Fruit fly (Drosophila melanogaster): ENCODE data around the gene Sdhaf3.
A peak's percentile ranks its signal among the peaks of the same experiment; 100 is the strongest.

The Sdhaf3 gene

dm6 chr3R:16453597-16453996, 28.7 kb downstream of the Sdhaf3 start, which contains the start of gene Pak3:
Pak3 (minus strand) TSS chr3R:16453821.
- TF ChIP-seq CG8478 (optimal IDR thresholded peaks at IDR 0.05) (no peak), CTCF (optimal IDR thresholded peaks at IDR 0.05) (peak in 1 of 2 experiments; percentile 24)

DNA sequence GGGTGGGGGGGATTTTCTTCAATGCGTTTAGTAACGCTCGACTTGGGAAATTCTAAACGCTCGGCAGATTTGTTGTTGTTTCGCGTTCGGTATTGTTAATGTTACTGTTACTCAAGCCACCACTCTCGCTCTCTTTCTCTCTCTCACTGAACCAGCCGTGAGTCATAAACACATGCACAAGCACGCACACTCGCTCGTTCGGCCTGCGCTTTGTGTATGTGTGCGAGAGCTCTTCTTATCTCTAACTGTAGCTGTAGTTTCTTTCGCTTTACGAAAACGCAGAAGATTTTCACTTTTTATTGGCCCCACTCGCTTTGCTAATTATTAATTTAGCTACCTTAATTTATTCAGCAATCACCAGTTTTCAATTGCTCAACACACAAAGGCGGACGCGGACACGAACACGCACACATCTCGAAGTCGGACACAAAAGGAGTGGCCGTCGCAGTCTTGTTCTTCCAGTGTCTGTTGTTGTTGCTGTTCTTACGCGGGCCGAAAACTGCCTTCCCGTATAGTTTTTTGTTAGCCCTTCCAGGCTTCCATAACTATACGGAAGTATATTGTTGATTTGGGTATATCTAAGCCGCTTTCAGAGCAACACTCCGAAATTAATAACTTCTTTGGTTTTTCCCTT, 29.2 kb downstream of the Sdhaf3 start:
- TF ChIP-seq CG8478 (optimal IDR thresholded peaks at IDR 0.05) (no peak), CTCF (optimal IDR thresholded peaks at IDR 0.05) (no peak)

DNA sequence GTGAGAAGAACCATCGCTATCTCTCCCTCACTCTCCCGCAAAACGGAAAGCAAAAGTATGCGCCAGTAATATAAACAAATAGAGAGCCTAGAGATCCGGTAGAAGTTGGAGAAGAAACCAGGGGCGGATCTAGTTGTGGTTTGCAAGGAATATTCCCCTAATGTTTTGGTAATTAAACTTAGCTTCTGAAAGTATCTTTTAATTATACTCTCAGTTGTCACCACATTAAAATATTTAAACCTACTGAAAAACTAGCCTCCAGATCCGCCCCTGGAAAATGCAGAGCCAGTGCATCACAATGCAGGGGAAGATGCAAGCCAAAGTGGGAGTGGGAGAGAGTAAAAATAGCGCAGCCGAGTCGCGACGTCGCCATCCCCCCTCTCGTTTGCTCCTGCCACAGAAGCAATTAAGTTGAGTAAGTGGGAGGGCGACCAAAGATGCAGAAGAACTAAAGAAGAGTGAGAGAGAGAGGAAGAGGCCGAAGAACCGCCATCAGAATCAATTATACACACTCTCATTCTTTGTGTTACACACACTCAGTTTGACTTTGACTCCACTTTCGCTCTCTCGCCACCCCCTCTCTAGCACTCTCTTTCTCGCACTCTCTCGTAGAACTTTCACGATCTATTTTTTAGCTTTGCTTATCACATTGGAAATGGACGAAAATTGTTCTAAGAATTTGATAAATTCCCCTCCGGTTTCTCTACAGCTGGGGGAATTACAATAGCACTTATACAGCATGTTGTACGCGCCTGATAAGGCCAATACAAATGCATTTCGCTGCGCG, 32.9 kb downstream of the Sdhaf3 start:
- TF ChIP-seq CTCF (optimal IDR thresholded peaks at IDR 0.05) = no peak
- TF ChIP-seq CG8478 (optimal IDR thresholded peaks at IDR 0.05) = no peak

- no peak for TF ChIP-seq CTCF (optimal IDR thresholded peaks at IDR 0.05)
- TF ChIP-seq CG8478 (optimal IDR thresholded peaks at IDR 0.05) = no peak
Measured at dm6 chr3R:16448378-16449134, 33.7 kb downstream of the Sdhaf3 start.

- TF ChIP-seq CG8478 (optimal IDR thresholded peaks at IDR 0.05) (no peak), CTCF (optimal IDR thresholded peaks at IDR 0.05) (no peak)
Measured at dm6 chr3R:16447448-16448045, 34.7 kb downstream of the Sdhaf3 start.

DNA sequence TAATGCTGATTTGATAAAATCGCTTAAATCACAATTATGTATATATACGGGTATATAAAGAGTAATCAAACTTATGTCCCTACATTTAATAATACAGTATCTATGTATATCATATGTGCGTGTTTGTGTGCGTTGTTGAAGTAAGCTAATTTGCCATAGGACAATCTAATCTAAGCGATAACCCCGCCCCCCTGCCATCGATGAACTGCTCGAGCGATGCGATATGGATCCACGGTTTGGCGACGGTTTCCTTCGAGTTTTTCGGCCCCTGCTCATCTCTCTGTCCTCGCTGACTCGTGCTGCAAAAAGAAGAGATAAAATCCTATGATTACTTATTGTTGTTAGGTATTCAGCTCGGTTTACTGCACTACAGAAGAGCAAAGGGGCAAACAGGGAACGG, 35.4 kb downstream of the Sdhaf3 start:
- TF ChIP-seq CTCF (optimal IDR thresholded peaks at IDR 0.05) = no peak
- no peak for TF ChIP-seq CG8478 (optimal IDR thresholded peaks at IDR 0.05)

DNA sequence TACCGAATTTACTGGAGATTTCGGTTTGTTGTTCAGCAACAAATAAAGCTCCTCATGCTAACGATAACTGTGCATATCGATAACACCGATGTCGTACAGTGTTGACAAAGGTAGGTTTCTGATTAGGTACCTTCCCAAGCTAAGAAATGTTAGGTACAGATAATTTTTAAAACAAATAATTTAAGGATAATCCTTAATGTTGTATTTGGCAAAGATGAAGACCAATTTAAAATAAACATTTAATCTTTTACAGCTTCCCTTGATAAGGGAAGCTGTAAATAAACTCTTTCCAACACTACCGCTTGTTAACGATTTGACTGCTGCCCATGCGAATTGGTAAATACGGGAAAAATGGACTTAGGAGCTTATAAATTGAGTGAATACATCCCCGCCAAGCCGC, 39.3 kb downstream of the Sdhaf3 start, which contains the start of the genes Ttc1 and CG14882:
Ttc1 (minus strand) TSS at position 71 of the 400 bp plus-strand sequence.
CG14882 (plus strand) TSS at position 271 of the 400 bp plus-strand sequence.
- TF ChIP-seq CTCF (optimal IDR thresholded peaks at IDR 0.05) (no peak), CG8478 (optimal IDR thresholded peaks at IDR 0.05) (no peak)

dm6 chr3R:16441367-16441923, 40.8 kb downstream of the Sdhaf3 start, which contains the start of gene ema:
ema (minus strand) TSS chr3R:16441661.
- no peak for TF ChIP-seq CG8478 (optimal IDR thresholded peaks at IDR 0.05)
- TF ChIP-seq CTCF (optimal IDR thresholded peaks at IDR 0.05) = no peak

- no peak for TF ChIP-seq CTCF (optimal IDR thresholded peaks at IDR 0.05)
- TF ChIP-seq CG8478 (optimal IDR thresholded peaks at IDR 0.05) = no peak
Measured at dm6 chr3R:16436374-16437037, 45.7 kb downstream of the Sdhaf3 start, which contains the start of gene mRpS33. mRpS33 (minus strand) TSS chr3R:16436597.

DNA sequence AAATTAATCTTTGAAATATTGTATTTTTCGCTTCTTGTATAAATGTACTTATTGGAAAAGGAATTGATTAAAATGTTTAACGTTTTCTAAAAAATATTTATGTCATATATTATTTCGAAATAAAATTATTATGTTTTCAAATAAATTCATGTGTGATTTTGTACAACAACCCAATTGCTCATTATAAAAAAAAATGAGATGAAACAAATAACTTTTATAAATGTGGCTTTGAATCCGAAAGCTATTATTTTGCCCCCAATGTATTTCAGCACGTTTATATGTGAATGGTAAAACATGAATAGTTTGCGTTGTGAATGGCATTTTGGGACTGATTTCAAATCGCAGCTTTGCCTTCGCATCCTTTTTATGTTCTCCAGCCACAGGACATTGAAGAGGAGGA, 47.7 kb downstream of the Sdhaf3 start, which contains the start of gene CG14881:
CG14881 (plus strand) TSS at position 301 of the 400 bp plus-strand sequence.
- TF ChIP-seq CG8478 (optimal IDR thresholded peaks at IDR 0.05) (no peak), CTCF (optimal IDR thresholded peaks at IDR 0.05) (no peak)

- no peak for TF ChIP-seq CG8478 (optimal IDR thresholded peaks at IDR 0.05)
- TF ChIP-seq CTCF (optimal IDR thresholded peaks at IDR 0.05) = no peak
Measured at dm6 chr3R:16432665-16433065, 49.6 kb downstream of the Sdhaf3 start, which contains the start of gene Fntb. Fntb (plus strand) TSS chr3R:16432998.

Data from S2 (cell line).